Fruit fly (Drosophila melanogaster): Measurements from ENCODE around the gene CG31606.

Gene CG31606

DNA sequence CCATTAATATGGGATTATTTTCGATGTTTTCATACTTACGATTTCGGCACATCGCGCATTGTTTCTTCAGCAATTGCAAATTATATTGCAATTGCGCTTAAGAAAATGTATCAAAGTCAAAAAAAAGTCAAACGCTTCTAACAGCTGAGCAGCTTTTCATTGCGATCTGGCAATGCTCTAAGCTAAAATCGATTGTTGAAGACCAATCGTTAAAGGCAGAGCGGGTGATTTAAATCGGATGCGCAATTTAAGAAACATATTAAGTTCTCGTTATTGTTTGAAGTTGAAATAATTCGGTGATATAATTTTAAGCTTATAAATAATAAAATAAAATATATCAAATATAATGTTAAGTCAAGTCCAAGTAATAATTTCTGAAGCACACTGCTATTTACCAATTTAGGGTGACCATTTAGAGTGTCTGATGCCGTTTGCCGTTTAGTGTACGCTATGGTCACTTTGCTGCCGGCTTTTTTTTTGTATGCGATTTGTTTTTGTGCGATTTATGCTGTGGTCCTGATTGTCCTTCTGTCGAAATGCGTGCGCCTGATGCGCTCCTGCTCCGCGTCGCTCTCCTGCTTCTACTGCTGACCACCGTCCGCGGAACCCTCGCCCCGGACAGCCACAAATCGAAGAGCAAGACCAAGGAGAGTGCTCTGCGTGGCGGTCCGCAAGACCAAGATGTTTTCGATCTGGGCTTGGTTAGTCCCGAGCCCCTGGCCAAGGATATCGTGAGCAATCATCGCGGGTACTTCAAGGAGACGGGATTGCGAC is 49.5 kb downstream of the CG31606 start, which contains the start of the genes CG8475 and CG8460:
Gene CG8475 (minus strand): TSS at position 162 of the 774 bp plus-strand sequence.
Gene CG8460 (plus strand): TSS at position 437 of the 774 bp plus-strand sequence.
- TF ChIP-seq Asciz (GFP tag; optimal IDR thresholded peaks at IDR 0.05) = no peak
- peak; percentile 32 for TF ChIP-seq trem (tag; optimal IDR thresholded peaks at IDR 0.05)
- no peak for TF ChIP-seq CG18476 (GFP tag; optimal IDR thresholded peaks at IDR 0.05)
- TF ChIP-seq CG13287 (GFP tag; IDR thresholded peaks at IDR 0.05; ENCODE audit: partially characterized antibody) = peak; percentile 66
- TF ChIP-seq CG18011 (GFP tag; optimal IDR thresholded peaks at IDR 0.05) = no peak
- peak; percentile 70 for TF ChIP-seq Med (GFP tag)
- TF ChIP-seq crp (GFP tag; optimal IDR thresholded peaks at IDR 0.05) = peak; percentile 33 to 90
- 0 out of 3 replicates have a peak, but pooled peaks have one; percentile 36 for TF ChIP-seq knrl (GFP tag; IDR thresholded peaks at IDR 0.05; ENCODE audit: partially characterized antibody)
- no peak for TF ChIP-seq CG7839 (tag; optimal IDR thresholded peaks at IDR 0.05)
- TF ChIP-seq CG3995 (GFP tag; optimal IDR thresholded peaks at IDR 0.05) = peak; percentile 89
- peak; percentile 51; the same call in 1 of the 2 replicates for TF ChIP-seq MBD-R2 (GFP tag; IDR thresholded peaks at IDR 0.05)
- 0 out of 3 replicates have a peak, but pooled peaks have one; percentile 20 for TF ChIP-seq row (GFP tag; IDR thresholded peaks at IDR 0.05)
- TF ChIP-seq stwl (tag; optimal IDR thresholded peaks at IDR 0.05) = peak; percentile 64
- TF ChIP-seq CG2116 (GFP tag; optimal IDR thresholded peaks at IDR 0.05) = peak; percentile 50
- TF ChIP-seq amos (GFP tag; IDR thresholded peaks at IDR 0.05; ENCODE audit: partially characterized antibody) = peak; percentile 35; the same call in 1 of the 2 replicates
- no peak for TF ChIP-seq CG5180 (GFP tag; optimal IDR thresholded peaks at IDR 0.05)
- no peak for TF ChIP-seq CG4360 (GFP tag; IDR thresholded peaks at IDR 0.05)
- TF ChIP-seq Dref (GFP tag; IDR thresholded peaks at IDR 0.05) = peak; percentile 73
- no peak for TF ChIP-seq Hr78 (GFP tag; optimal IDR thresholded peaks at IDR 0.05)
- peak; percentile 69 for TF ChIP-seq CG9215 (GFP tag; IDR thresholded peaks at IDR 0.05)
- TF ChIP-seq CG10147 (GFP tag; optimal IDR thresholded peaks at IDR 0.05) = no peak
- TF ChIP-seq unc-4 (GFP tag; IDR thresholded peaks at IDR 0.05; ENCODE audit: partially characterized antibody) = peak; percentile 57
- peak; percentile 4 for TF ChIP-seq Sry-δ (GFP tag; optimal IDR thresholded peaks at IDR 0.05)
- no peak for TF ChIP-seq HmgD (GFP tag; optimal IDR thresholded peaks at IDR 0.05)
- peak; percentile 94 for TF ChIP-seq E2f2 (GFP tag; IDR thresholded peaks at IDR 0.05)
- TF ChIP-seq zfh2 (GFP tag; optimal IDR thresholded peaks at IDR 0.05) = no peak
- peak; percentile 47; the same call in 2 of the 3 replicates for TF ChIP-seq HLH4C (GFP tag; IDR thresholded peaks at IDR 0.05; ENCODE audit: partially characterized antibody)
- no peak for TF ChIP-seq caup (GFP tag; optimal IDR thresholded peaks at IDR 0.05; ENCODE audit: severe bottlenecking)
- TF ChIP-seq CG10274 (GFP tag; optimal IDR thresholded peaks at IDR 0.05) = no peak
- peak; percentile 78; the same call in 1 of the 3 replicates for TF ChIP-seq CG34422 (GFP tag; IDR thresholded peaks at IDR 0.05)
- TF ChIP-seq Trl (optimal IDR thresholded peaks at IDR 0.05) = no peak
- no peak for TF ChIP-seq Trl (GFP tag; optimal IDR thresholded peaks at IDR 0.05)
- no peak for TF ChIP-seq Chrac-16 (GFP tag; optimal IDR thresholded peaks at IDR 0.05)
- TF ChIP-seq pzg (GFP tag; optimal IDR thresholded peaks at IDR 0.05) = peak; percentile 57
- TF ChIP-seq sqz (GFP tag; optimal IDR thresholded peaks at IDR 0.05) = peak; percentile 97
- TF ChIP-seq CG17328 (GFP tag; IDR thresholded peaks at IDR 0.05) = peak; percentile 7; the same call in 1 of the 2 replicates
- peak; percentile 51 for TF ChIP-seq onecut (GFP tag; IDR thresholded peaks at IDR 0.05)
- no peak for TF ChIP-seq CG4820 (GFP tag; optimal IDR thresholded peaks at IDR 0.05)
- peak; percentile 48 for TF ChIP-seq CG10267 (tag; optimal IDR thresholded peaks at IDR 0.05)
- peak; percentile 45; the same call in 1 of the 4 replicates for TF ChIP-seq Dll (GFP tag; IDR thresholded peaks at IDR 0.05; ENCODE audit: partially characterized antibody)
- peak; percentile 18 for TF ChIP-seq Sin3A (optimal IDR thresholded peaks at IDR 0.05)
- TF ChIP-seq Vsx1 (GFP tag; optimal IDR thresholded peaks at IDR 0.05) = no peak
- TF ChIP-seq Dp (GFP tag; optimal IDR thresholded peaks at IDR 0.05) = peak; percentile 91
- TF ChIP-seq BEAF-32 (GFP tag; optimal IDR thresholded peaks at IDR 0.05) = peak; percentile 45
- no peak for TF ChIP-seq gcm2 (GFP tag; optimal IDR thresholded peaks at IDR 0.05)
- peak; percentile 15 for TF ChIP-seq CG4617 (GFP tag; optimal IDR thresholded peaks at IDR 0.05; ENCODE audit: borderline replicate concordance)
- TF ChIP-seq CG9797 (GFP tag; optimal IDR thresholded peaks at IDR 0.05) = peak; percentile 39

All from whole organism, embryonic.